Worm (Caenorhabditis elegans) whole organism, L3 larva: ENCODE measurements around the gene clc-13.

Source experiments
- R02D3.7 ChIP-seq: fragments of 150-350 bp; optimal IDR thresholded peaks from 2 replicates; lab custom pipeline; 2014; ENCODE audit warnings: missing biosample characterization, missing genetic modification characterization
- ZK546.5 ChIP-seq: sonication (generic microtip); optimal IDR thresholded peaks from 2 replicates; lab custom pipeline; 2017; ENCODE audit warnings: missing biosample characterization, missing genetic modification characterization
- aly-2 ChIP-seq: fragments of 150-350 bp; optimal IDR thresholded peaks from 2 replicates; lab custom pipeline; 2014; ENCODE audit warnings: missing biosample characterization, missing genetic modification characterization
- ceh-16 ChIP-seq: sonication (generic microtip); optimal IDR thresholded peaks from 2 replicates; lab custom pipeline; 2017; ENCODE audit warnings: missing biosample characterization, missing genetic modification characterization
- ceh-28 ChIP-seq: fragments of 150-350 bp; optimal IDR thresholded peaks from 2 replicates; lab custom pipeline; 2014; ENCODE audit warnings: missing biosample characterization, missing genetic modification reagents, missing genetic modification characterization
- ceh-82 ChIP-seq: fragments of 150-350 bp; optimal IDR thresholded peaks from 2 replicates; lab custom pipeline; 2014; ENCODE audit warnings: missing biosample characterization, missing genetic modification characterization
- ceh-9 ChIP-seq: sonication (generic microtip); optimal IDR thresholded peaks from 2 replicates; lab custom pipeline; 2018; ENCODE audit warnings: missing biosample characterization, missing genetic modification characterization
- daf-12 ChIP-seq: fragments of 150-350 bp; optimal IDR thresholded peaks from 2 replicates; lab custom pipeline; 2014; ENCODE audit warnings: missing biosample characterization, missing genetic modification reagents, missing genetic modification characterization
- egl-27 ChIP-seq: sonication (generic microtip); optimal IDR thresholded peaks from 4 replicates; lab custom pipeline; 2017; ENCODE audit warnings: missing biosample characterization, missing genetic modification reagents, missing genetic modification characterization
- elt-1 ChIP-seq: fragments of 150-350 bp; optimal IDR thresholded peaks from 2 replicates; lab custom pipeline; 2014; ENCODE audit warnings: missing biosample characterization, missing genetic modification characterization
- elt-2 ChIP-seq: sonication (generic microtip); optimal IDR thresholded peaks from 2 replicates; lab custom pipeline; 2016; ENCODE audit warnings: missing genetic modification reagents, mild to moderate bottlenecking, missing genetic modification characterization, missing compliant biosample characterization
- elt-3 ChIP-seq, 3 experiments: fragments of 150-350 bp in 1 of 3; sonication (generic microtip) in 2 of 3; optimal IDR thresholded peaks; 2 replicates in 2 of 3; 4 replicates in 1 of 3; lab custom pipeline; 2014 to 2017; ENCODE audit warnings: missing biosample characterization in 3 of 3, missing genetic modification characterization in 3 of 3
- eor-1 ChIP-seq, 2 experiments: fragments of 150-350 bp; optimal IDR thresholded peaks; 2 replicates each; lab custom pipeline; 2014 to 2018; ENCODE audit warnings: missing biosample characterization in 2 of 2, missing genetic modification characterization in 2 of 2
- fkh-10 ChIP-seq: sonication (generic microtip); optimal IDR thresholded peaks from 2 replicates; lab custom pipeline; 2017; ENCODE audit warnings: missing biosample characterization, missing genetic modification reagents, missing genetic modification characterization
- fkh-2 ChIP-seq: fragments of 150-350 bp; optimal IDR thresholded peaks from 2 replicates; lab custom pipeline; 2014; ENCODE audit warnings: missing biosample characterization, missing genetic modification reagents, missing genetic modification characterization
- fos-1 ChIP-seq: fragments of 150-350 bp; optimal IDR thresholded peaks from 2 replicates; lab custom pipeline; 2014; ENCODE audit warnings: missing biosample characterization, missing genetic modification characterization
- jun-1 ChIP-seq: fragments of 150-350 bp; optimal IDR thresholded peaks from 2 replicates; lab custom pipeline; 2014; ENCODE audit warnings: missing biosample characterization, missing genetic modification reagents, missing genetic modification characterization
- lin-39 ChIP-seq: fragments of 150-350 bp; optimal IDR thresholded peaks from 2 replicates; lab custom pipeline; 2018; ENCODE audit warnings: missing biosample characterization, missing genetic modification reagents, missing genetic modification characterization
- lsy-12 ChIP-seq: sonication (generic microtip); optimal IDR thresholded peaks from 2 replicates; lab custom pipeline; 2016; ENCODE audit warnings: mild to moderate bottlenecking, missing genetic modification characterization, missing compliant biosample characterization
- mdl-1 ChIP-seq: fragments of 150-350 bp; optimal IDR thresholded peaks from 2 replicates; lab custom pipeline; 2014; ENCODE audit warnings: missing biosample characterization, missing genetic modification characterization
- mml-1 ChIP-seq: fragments of 150-350 bp; sonication (generic microtip); optimal IDR thresholded peaks from 3 replicates; lab custom pipeline; 2014; ENCODE audit warnings: missing biosample characterization, missing genetic modification characterization
- nhr-11 ChIP-seq: fragments of 150-350 bp; optimal IDR thresholded peaks from 2 replicates; lab custom pipeline; 2014; ENCODE audit warnings: missing biosample characterization, missing genetic modification characterization
- nhr-12 ChIP-seq: fragments of 150-350 bp; optimal IDR thresholded peaks from 2 replicates; lab custom pipeline; 2014; ENCODE audit warnings: missing biosample characterization, missing genetic modification characterization
- nhr-23 ChIP-seq: fragments of 150-350 bp; optimal IDR thresholded peaks from 2 replicates; lab custom pipeline; 2014; ENCODE audit warnings: missing biosample characterization, missing genetic modification reagents, missing genetic modification characterization
- nhr-237 ChIP-seq: fragments of 150-350 bp; optimal IDR thresholded peaks from 2 replicates; lab custom pipeline; 2014; ENCODE audit warnings: missing biosample characterization, missing genetic modification characterization
- nhr-25 ChIP-seq: sonication (generic microtip); optimal IDR thresholded peaks from 2 replicates; lab custom pipeline; 2017; ENCODE audit warnings: missing biosample characterization, missing genetic modification characterization
- nhr-43 ChIP-seq: sonication (generic microtip); optimal IDR thresholded peaks from 2 replicates; lab custom pipeline; 2016; ENCODE audit warnings: mild to moderate bottlenecking, missing genetic modification characterization, missing compliant biosample characterization; ENCODE audit not compliant: poor library complexity, severe bottlenecking
- nhr-67 ChIP-seq: fragments of 150-350 bp; optimal IDR thresholded peaks from 2 replicates; lab custom pipeline; 2014; ENCODE audit warnings: missing biosample characterization, missing genetic modification characterization
- nhr-77 ChIP-seq: fragments of 150-350 bp; optimal IDR thresholded peaks from 2 replicates; lab custom pipeline; 2014; ENCODE audit warnings: missing biosample characterization, missing genetic modification characterization
- sea-2 ChIP-seq: fragments of 150-350 bp; sonication (generic microtip); optimal IDR thresholded peaks from 4 replicates; lab custom pipeline; 2014; ENCODE audit warnings: missing biosample characterization, missing genetic modification reagents, missing genetic modification characterization
- skn-1 ChIP-seq: fragments of 150-350 bp; optimal IDR thresholded peaks from 2 replicates; lab custom pipeline; 2014; ENCODE audit warnings: missing biosample characterization, missing genetic modification characterization
- snpc-4 ChIP-seq: fragments of 150-350 bp; optimal IDR thresholded peaks from 2 replicates; lab custom pipeline; 2014; ENCODE audit warnings: missing biosample characterization, missing genetic modification characterization
- tbx-2 ChIP-seq: sonication (generic microtip); optimal IDR thresholded peaks from 2 replicates; lab custom pipeline; 2016; ENCODE audit warnings: mild to moderate bottlenecking, missing genetic modification characterization, missing compliant biosample characterization
- unc-39 ChIP-seq: sonication (generic microtip); optimal IDR thresholded peaks from 4 replicates; lab custom pipeline; 2017; ENCODE audit warnings: missing biosample characterization, missing genetic modification characterization
- unc-62 ChIP-seq: fragments of 150-350 bp; sonication (generic microtip); optimal IDR thresholded peaks from 4 replicates; lab custom pipeline; 2014; ENCODE audit warnings: missing biosample characterization, missing genetic modification reagents, missing genetic modification characterization
- zag-1 ChIP-seq: fragments of 150-350 bp; optimal IDR thresholded peaks from 2 replicates; lab custom pipeline; 2014; ENCODE audit warnings: missing biosample characterization, missing genetic modification characterization
- ztf-11 ChIP-seq: fragments of 150-350 bp; optimal IDR thresholded peaks from 2 replicates; lab custom pipeline; 2014; ENCODE audit warnings: missing biosample characterization, missing genetic modification characterization

The clc-13 gene

ce11 chrV:16987783-16988182, 26.4 kb upstream of the clc-13 start:
- TF ChIP-seq ceh-28 (tag; lab: Kevin White, UChicago), result no peak
- TF ChIP-seq ceh-16 (tag; lab: Kevin White, UChicago), result no peak
- TF ChIP-seq jun-1 (tag; lab: Kevin White, UChicago), result no peak
- no peak for TF ChIP-seq ceh-82 (tag; lab: Kevin White, UChicago)
- TF ChIP-seq mdl-1 (tag; lab: Kevin White, UChicago), result no peak
- no peak for TF ChIP-seq nhr-25 (tag; lab: Kevin White, UChicago)
- TF ChIP-seq elt-3 (tag; optimal IDR thresholded peaks at IDR 0.05; lab: Kevin White, UChicago), result no peak
- TF ChIP-seq nhr-43 (tag; lab: Kevin White, UChicago), result no peak
- TF ChIP-seq daf-12, result no peak
- no peak for TF ChIP-seq fkh-2 (tag; lab: Kevin White, UChicago)
- no peak for TF ChIP-seq mml-1
- TF ChIP-seq snpc-4 (tag; lab: Kevin White, UChicago), result no peak

ce11 chrV:16988614-16989013, 25.6 kb upstream of the clc-13 start, which contains the start of gene Y102A5C.27:
Gene Y102A5C.27, minus strand, starts transcription at chrV:16988714.
- TF ChIP-seq nhr-77, result no peak
- no peak for TF ChIP-seq daf-12
- no peak for TF ChIP-seq zag-1 (tag; lab: Kevin White, UChicago)
- no peak for TF ChIP-seq ceh-28 (tag; lab: Kevin White, UChicago)
- TF ChIP-seq tbx-2 (tag; lab: Kevin White, UChicago), result no peak
- no peak for TF ChIP-seq unc-62 (GFP tag; lab: Kevin White, UChicago)
- TF ChIP-seq nhr-12 (tag; lab: Kevin White, UChicago), result no peak
- no peak for TF ChIP-seq snpc-4 (tag; lab: Kevin White, UChicago)
- TF ChIP-seq nhr-23 (tag; lab: Kevin White, UChicago), result no peak
- TF ChIP-seq, all 47 proteins: peak for 0

ce11 chrV:16991734-16992133, 22.5 kb upstream of the clc-13 start, which contains the start of gene srz-95:
Gene srz-95, plus strand, starts transcription at chrV:16992034.
- TF ChIP-seq nhr-23 (tag; lab: Kevin White, UChicago) (no peak), egl-27 (tag; lab: Kevin White, UChicago) (no peak), aly-2 (tag; lab: Kevin White, UChicago) (no peak), unc-39 (tag; lab: Kevin White, UChicago) (no peak), fos-1 (no peak), elt-1 (tag; lab: Kevin White, UChicago) (no peak), nhr-25 (tag; lab: Kevin White, UChicago) (no peak), ceh-9 (tag; lab: Kevin White, UChicago) (no peak), ceh-82 (tag; lab: Kevin White, UChicago) (no peak), nhr-43 (tag; lab: Kevin White, UChicago) (no peak), eor-1 (tag; optimal IDR thresholded peaks at IDR 0.05; lab: Kevin White, UChicago) (no peak), ztf-11 (tag; lab: Kevin White, UChicago) (no peak), elt-3 (tag; optimal IDR thresholded peaks at IDR 0.05; lab: Kevin White, UChicago) (no peak), ceh-28 (tag; lab: Kevin White, UChicago) (no peak), nhr-11 (tag; lab: Kevin White, UChicago) (no peak), skn-1 (tag; lab: Kevin White, UChicago) (no peak), nhr-77 (no peak), elt-2 (tag; lab: Kevin White, UChicago) (no peak), jun-1 (tag; lab: Kevin White, UChicago) (no peak)

- TF ChIP-seq nhr-67 (tag; lab: Kevin White, UChicago), result no peak
- TF ChIP-seq nhr-11 (tag; lab: Kevin White, UChicago), result no peak
- TF ChIP-seq nhr-12 (tag; lab: Kevin White, UChicago), result no peak
- no peak for TF ChIP-seq sea-2
- TF ChIP-seq ztf-11 (tag; lab: Kevin White, UChicago), result no peak
- no peak for TF ChIP-seq mdl-1 (tag; lab: Kevin White, UChicago)
- TF ChIP-seq elt-3 (tag; optimal IDR thresholded peaks at IDR 0.05; lab: Kevin White, UChicago), result no peak
- no peak for TF ChIP-seq lin-39
- no peak for TF ChIP-seq unc-39 (tag; lab: Kevin White, UChicago)
- TF ChIP-seq daf-12, result no peak
- TF ChIP-seq mml-1, result no peak
- TF ChIP-seq fkh-10 (GFP tag; lab: Kevin White, UChicago), result no peak
- no peak for TF ChIP-seq ZK546.5 (tag; lab: Kevin White, UChicago)
- no peak for TF ChIP-seq nhr-237 (tag; lab: Kevin White, UChicago)
- no peak for TF ChIP-seq R02D3.7
- no peak for TF ChIP-seq lsy-12 (tag; lab: Kevin White, UChicago)
- no peak for TF ChIP-seq nhr-77
- no peak for TF ChIP-seq elt-1 (tag; lab: Kevin White, UChicago)
These were observed 21.8 kb upstream of the clc-13 start for ce11 chrV:16992383-16992782.
